Fruit fly (Drosophila melanogaster) whole organism, embryonic: ENCODE results near the gene sif.

ENCODE experiments used
- Ada2b ChIP-seq: fragments of 200-800 bp; sonication (Bioruptor generic); IDR thresholded peaks from 2 replicates; pipeline ENCODE4 v1.3.6; 2022; ENCODE audit warnings: missing biosample characterization, missing genetic modification characterization
- Aef1 ChIP-seq: fragments of 200-800 bp; sonication (Bioruptor generic); IDR thresholded peaks from 3 replicates; pipeline ENCODE4 v1.3.6; 2022; ENCODE audit warnings: missing biosample characterization, missing genetic modification characterization
- BEAF-32 ChIP-seq: fragments of 200-800 bp; sonication (Bioruptor generic); optimal IDR thresholded peaks from 3 replicates; lab custom pipeline; 2017; ENCODE audit warnings: missing biosample characterization, missing genetic modification characterization, mild to moderate bottlenecking, moderate library complexity, missing genetic modification reagents
- CG12299 ChIP-seq: fragments of 200-800 bp; sonication (Bioruptor generic); optimal IDR thresholded peaks from 2 replicates; lab custom pipeline; 2018; ENCODE audit warnings: missing biosample characterization, mild to moderate bottlenecking, missing genetic modification characterization
- CG13123 ChIP-seq: fragments of 200-800 bp; sonication (Bioruptor generic); optimal IDR thresholded peaks from 2 replicates; lab custom pipeline; 2016; ENCODE audit warnings: missing biosample characterization, missing genetic modification characterization
- CG14965 ChIP-seq: fragments of 200-800 bp; sonication (Bioruptor generic); optimal IDR thresholded peaks from 2 replicates; lab custom pipeline; 2016; ENCODE audit warnings: missing biosample characterization, missing genetic modification characterization, borderline replicate concordance
- CG15514 ChIP-seq: fragments of 200-800 bp; sonication (Bioruptor generic); optimal IDR thresholded peaks from 3 replicates; lab custom pipeline; 2017; ENCODE audit warnings: missing biosample characterization, missing genetic modification characterization, mild to moderate bottlenecking, moderate library complexity, missing genetic modification reagents
- CG1602 ChIP-seq: fragments of 200-800 bp; sonication (Bioruptor generic); optimal IDR thresholded peaks from 3 replicates; lab custom pipeline; 2016; ENCODE audit warnings: missing biosample characterization, missing genetic modification characterization
- CG16815 ChIP-seq: fragments of 200-800 bp; sonication (Bioruptor generic); optimal IDR thresholded peaks from 3 replicates; lab custom pipeline; 2017; ENCODE audit warnings: missing biosample characterization, mild to moderate bottlenecking, missing genetic modification characterization
- CG2129 ChIP-seq: fragments of 200-800 bp; sonication (Bioruptor generic); IDR thresholded peaks from 2 replicates; pipeline ENCODE4 v1.3.6; 2022; ENCODE audit warnings: missing biosample characterization, missing genetic modification characterization; ENCODE audit not compliant: partially characterized antibody
- CG3065 ChIP-seq: fragments of 200-800 bp; sonication (Bioruptor generic); optimal IDR thresholded peaks from 2 replicates; lab custom pipeline; 2016; ENCODE audit warnings: missing biosample characterization, missing genetic modification characterization
- CG31441 ChIP-seq: fragments of 200-800 bp; sonication (Bioruptor generic); IDR thresholded peaks from 2 replicates; pipeline ENCODE4 v1.3.6; 2022; ENCODE audit warnings: missing biosample characterization, missing genetic modification characterization
- CG4404 ChIP-seq: fragments of 200-800 bp; sonication (Bioruptor generic); IDR thresholded peaks from 2 replicates; pipeline ENCODE4 v1.3.6; 2022; ENCODE audit warnings: missing biosample characterization, missing genetic modification characterization
- CG6683 ChIP-seq: fragments of 200-800 bp; sonication (Bioruptor generic); optimal IDR thresholded peaks from 2 replicates; lab custom pipeline; 2017; ENCODE audit warnings: missing biosample characterization, mild to moderate bottlenecking, missing genetic modification characterization, missing genetic modification reagents
- CG6854 ChIP-seq: fragments of 200-800 bp; sonication (Bioruptor generic); optimal IDR thresholded peaks from 3 replicates; lab custom pipeline; 2017; ENCODE audit warnings: missing biosample characterization, mild to moderate bottlenecking, missing genetic modification characterization
- CG7839 ChIP-seq: fragments of 200-800 bp; sonication (Bioruptor generic); optimal IDR thresholded peaks from 3 replicates; lab custom pipeline; 2018; ENCODE audit warnings: missing biosample characterization, mild to moderate bottlenecking, missing genetic modification characterization, moderate library complexity
- CG8281 ChIP-seq: fragments of 200-800 bp; sonication (Bioruptor generic); optimal IDR thresholded peaks from 2 replicates; lab custom pipeline; 2018; ENCODE audit warnings: missing biosample characterization, mild to moderate bottlenecking, missing genetic modification characterization, moderate library complexity
- CG8924 ChIP-seq: fragments of 200-800 bp; optimal IDR thresholded peaks from 3 replicates; lab custom pipeline; 2019; ENCODE audit warnings: missing biosample characterization, mild to moderate bottlenecking, missing genetic modification characterization, moderate library complexity
- CkIIα-i1 ChIP-seq: fragments of 200-800 bp; sonication (Bioruptor generic); IDR thresholded peaks from 2 replicates; pipeline ENCODE4 v1.3.6; 2022; ENCODE audit warnings: missing biosample characterization, missing genetic modification characterization
- Dll ChIP-seq: fragments of 200-800 bp; sonication (Bioruptor generic); IDR thresholded peaks from 4 replicates; pipeline ENCODE4 v1.3.6; 2022; ENCODE audit warnings: missing biosample characterization, missing genetic modification characterization; ENCODE audit not compliant: partially characterized antibody
- Drgx ChIP-seq: fragments of 200-800 bp; sonication (Bioruptor generic); IDR thresholded peaks from 2 replicates; pipeline ENCODE4 v1.3.6; 2022; ENCODE audit warnings: missing biosample characterization, missing genetic modification characterization
- Fer1 ChIP-seq: fragments of 200-800 bp; sonication (Bioruptor generic); optimal IDR thresholded peaks from 2 replicates; lab custom pipeline; 2017; ENCODE audit warnings: missing biosample characterization, mild to moderate bottlenecking, missing genetic modification characterization
- HLHmδ ChIP-seq: fragments of 200-800 bp; sonication (Bioruptor generic); optimal IDR thresholded peaks from 2 replicates; lab custom pipeline; 2018; ENCODE audit warnings: missing biosample characterization, mild to moderate bottlenecking, missing genetic modification characterization, moderate library complexity
- Lhr ChIP-seq: fragments of 200-800 bp; sonication (Bioruptor generic); optimal IDR thresholded peaks from 3 replicates; lab custom pipeline; 2017; ENCODE audit warnings: mild to moderate bottlenecking, missing biosample characterization, missing genetic modification reagents, missing genetic modification characterization
- MESR4 ChIP-seq: fragments of 200-800 bp; sonication (Bioruptor generic); optimal IDR thresholded peaks from 2 replicates; lab custom pipeline; 2018; ENCODE audit warnings: missing biosample characterization, mild to moderate bottlenecking, missing genetic modification characterization, moderate library complexity
- NC2α ChIP-seq: fragments of 200-800 bp; sonication (Bioruptor generic); optimal IDR thresholded peaks from 2 replicates; lab custom pipeline; 2016; ENCODE audit warnings: missing biosample characterization, missing genetic modification characterization
- Rx ChIP-seq: fragments of 200-800 bp; sonication (Bioruptor generic); IDR thresholded peaks from 2 replicates; pipeline ENCODE4 v1.3.6; 2022; ENCODE audit warnings: missing biosample characterization, missing genetic modification characterization
- Ssrp ChIP-seq: fragments of 200-800 bp; sonication (Bioruptor generic); optimal IDR thresholded peaks from 2 replicates; lab custom pipeline; 2018; ENCODE audit warnings: missing biosample characterization, mild to moderate bottlenecking, missing genetic modification characterization, moderate library complexity
- chm ChIP-seq: fragments of 200-800 bp; sonication (Bioruptor generic); IDR thresholded peaks from 2 replicates; pipeline ENCODE4 v1.3.6; 2022; ENCODE audit warnings: missing biosample characterization, missing genetic modification characterization
- da ChIP-seq: fragments of 200-800 bp; sonication (Bioruptor generic); optimal IDR thresholded peaks from 2 replicates; lab custom pipeline; 2016; ENCODE audit warnings: missing biosample characterization, missing genetic modification characterization
- danr ChIP-seq: fragments of 200-800 bp; sonication (Bioruptor generic); IDR thresholded peaks from 2 replicates; pipeline ENCODE4 v1.3.6; 2022; ENCODE audit warnings: missing biosample characterization, missing genetic modification characterization
- ems ChIP-seq: fragments of 200-800 bp; sonication (Bioruptor generic); optimal IDR thresholded peaks from 3 replicates; lab custom pipeline; 2016; ENCODE audit warnings: missing biosample characterization, missing genetic modification characterization
- fd102C ChIP-seq: fragments of 200-800 bp; sonication (Bioruptor generic); optimal IDR thresholded peaks from 2 replicates; lab custom pipeline; 2018; ENCODE audit warnings: missing biosample characterization, mild to moderate bottlenecking, missing genetic modification characterization, moderate library complexity
- fd96Cb ChIP-seq: fragments of 200-800 bp; sonication (Bioruptor generic); optimal IDR thresholded peaks from 2 replicates; lab custom pipeline; 2018; ENCODE audit warnings: missing biosample characterization, mild to moderate bottlenecking, missing genetic modification characterization, moderate library complexity
- grau ChIP-seq: fragments of 200-800 bp; optimal IDR thresholded peaks from 3 replicates; lab custom pipeline; 2019; ENCODE audit warnings: missing biosample characterization, mild to moderate bottlenecking, missing genetic modification characterization, moderate library complexity
- ham ChIP-seq: fragments of 200-800 bp; sonication (Bioruptor generic); IDR thresholded peaks from 2 replicates; pipeline ENCODE4 v1.3.6; 2022; ENCODE audit warnings: missing biosample characterization, missing genetic modification characterization
- her ChIP-seq: fragments of 200-800 bp; sonication (Bioruptor generic); optimal IDR thresholded peaks from 2 replicates; lab custom pipeline; 2016; ENCODE audit warnings: missing biosample characterization, missing genetic modification characterization
- ind ChIP-seq: fragments of 200-800 bp; sonication (Bioruptor generic); optimal IDR thresholded peaks from 3 replicates; lab custom pipeline; 2016; ENCODE audit warnings: missing biosample characterization, missing genetic modification characterization
- insv ChIP-seq, 2 experiments: fragments of 200-800 bp; sonication (Bioruptor generic); optimal IDR thresholded peaks; 3 replicates each; lab custom pipeline; 2016 to 2018; ENCODE audit warnings: missing biosample characterization in 2 of 2, missing genetic modification characterization in 2 of 2
- jing ChIP-seq: fragments of 200-800 bp; sonication (Bioruptor generic); optimal IDR thresholded peaks from 2 replicates; lab custom pipeline; 2018; ENCODE audit warnings: missing biosample characterization, mild to moderate bottlenecking, missing genetic modification characterization
- jumu ChIP-seq: fragments of 200-800 bp; sonication (Bioruptor generic); optimal IDR thresholded peaks from 3 replicates; lab custom pipeline; 2016; ENCODE audit warnings: missing biosample characterization, missing genetic modification characterization
- knrl ChIP-seq: fragments of 200-800 bp; sonication (Bioruptor generic); IDR thresholded peaks from 3 replicates; pipeline ENCODE4 v1.3.6; 2022; ENCODE audit warnings: missing biosample characterization, missing genetic modification characterization; ENCODE audit not compliant: partially characterized antibody
- lbe ChIP-seq: fragments of 200-800 bp; sonication (Bioruptor generic); optimal IDR thresholded peaks from 2 replicates; lab custom pipeline; 2016; ENCODE audit warnings: missing biosample characterization, mild to moderate bottlenecking, missing genetic modification characterization
- pzg ChIP-seq: fragments of 200-800 bp; sonication (Bioruptor generic); optimal IDR thresholded peaks from 3 replicates; lab custom pipeline; 2018; ENCODE audit warnings: missing biosample characterization, mild to moderate bottlenecking, missing genetic modification characterization, moderate library complexity
- so ChIP-seq: fragments of 200-800 bp; sonication (Bioruptor generic); IDR thresholded peaks from 3 replicates; pipeline ENCODE4 v1.3.6; 2022; ENCODE audit warnings: missing biosample characterization, missing genetic modification characterization
- vfl ChIP-seq: fragments of 200-800 bp; sonication (Bioruptor generic); optimal IDR thresholded peaks from 2 replicates; lab custom pipeline; 2016; ENCODE audit warnings: missing biosample characterization, missing genetic modification characterization
- vnd ChIP-seq: fragments of 200-800 bp; sonication (Bioruptor generic); IDR thresholded peaks from 3 replicates; pipeline ENCODE4 v1.3.6; 2022; ENCODE audit warnings: missing biosample characterization, missing genetic modification characterization; ENCODE audit not compliant: partially characterized antibody
- z ChIP-seq: fragments of 200-800 bp; sonication (Bioruptor generic); IDR thresholded peaks from 3 replicates; pipeline ENCODE4 v1.3.6; 2022; ENCODE audit warnings: missing biosample characterization, missing genetic modification characterization
- zfh1 ChIP-seq: fragments of 200-800 bp; sonication (Bioruptor generic); IDR thresholded peaks from 3 replicates; pipeline ENCODE4 v1.3.6; 2022; ENCODE audit warnings: missing biosample characterization, missing genetic modification characterization

The sif gene

dm6 chr3L:5764922-5765843 is 107.5 kb downstream of the sif start, which contains the start of gene CG10576 (continued):
- no peak for TF ChIP-seq Ada2b (GFP tag; lab: Robert Waterston, UW)
- no peak for TF ChIP-seq jumu
- no peak for TF ChIP-seq CkIIα-i1 (GFP tag; lab: Robert Waterston, UW)
- TF ChIP-seq chm (GFP tag; lab: Robert Waterston, UW) = no peak
- TF ChIP-seq HLHmδ (GFP tag; lab: Kevin White, UChicago) = peak; percentile 2
- no peak for TF ChIP-seq ham (GFP tag; lab: Robert Waterston, UW)
- TF ChIP-seq CG6683 (GFP tag; lab: Kevin White, UChicago) = no peak
- TF ChIP-seq CG8281 (tag; lab: Kevin White, UChicago) = no peak
- peak; percentile 91 for TF ChIP-seq BEAF-32
- TF ChIP-seq NC2α (GFP tag; lab: Kevin White, UChicago) = no peak
- no peak for TF ChIP-seq z (GFP tag; lab: Robert Waterston, UW)
- TF ChIP-seq Rx = no peak
- TF ChIP-seq ind (GFP tag; lab: Kevin White, UChicago) = no peak
- TF ChIP-seq CG31441 = no peak
- no peak for TF ChIP-seq CG1602 (GFP tag; lab: Kevin White, UChicago)
- TF ChIP-seq CG15514 (GFP tag; lab: Kevin White, UChicago) = no peak
- TF ChIP-seq da (GFP tag; lab: Kevin White, UChicago) = no peak
- no peak for TF ChIP-seq fd102C (GFP tag; lab: Kevin White, UChicago)
- TF ChIP-seq pzg (GFP tag; lab: Kevin White, UChicago) = peak; percentile 84
- TF ChIP-seq Lhr (GFP tag; lab: Kevin White, UChicago) = no peak
- peak in 1 of 2 experiments; percentile 6 for TF ChIP-seq insv (GFP tag; optimal IDR thresholded peaks at IDR 0.05; lab: Kevin White, UChicago)
- no peak for TF ChIP-seq vnd (GFP tag; lab: Robert Waterston, UW)
- TF ChIP-seq zfh1 = no peak
- no peak for TF ChIP-seq CG7839 (tag; lab: Kevin White, UChicago)
- peak; percentile 95 for TF ChIP-seq MESR4 (GFP tag; lab: Kevin White, UChicago)
- peak; percentile 7 for TF ChIP-seq CG6854 (GFP tag; lab: Kevin White, UChicago)
- no peak for TF ChIP-seq Ssrp (tag; lab: Kevin White, UChicago)
- no peak for TF ChIP-seq CG4404 (GFP tag; lab: Robert Waterston, UW)
- no peak for TF ChIP-seq ems (GFP tag; lab: Kevin White, UChicago)
- no peak for TF ChIP-seq CG14965 (GFP tag; lab: Kevin White, UChicago)
- no peak for TF ChIP-seq Drgx (GFP tag; lab: Robert Waterston, UW)
- peak; percentile 79 for TF ChIP-seq knrl
- no peak for TF ChIP-seq danr (GFP tag; lab: Robert Waterston, UW)
- no peak for TF ChIP-seq lbe (GFP tag; lab: Kevin White, UChicago)
- TF ChIP-seq CG13123 (GFP tag; lab: Kevin White, UChicago) = no peak
- TF ChIP-seq Dll (GFP tag; lab: Robert Waterston, UW) = peak; percentile 73
- no peak for TF ChIP-seq CG12299 (tag; lab: Kevin White, UChicago)
- TF ChIP-seq vfl (GFP tag; lab: Kevin White, UChicago) = no peak
- TF ChIP-seq so (GFP tag; lab: Robert Waterston, UW) = peak; percentile 42; the same call in 1 of the 3 replicates
- peak; percentile 12 for TF ChIP-seq CG3065
- TF ChIP-seq fd96Cb (tag; lab: Kevin White, UChicago) = no peak
- TF ChIP-seq Aef1 (GFP tag; lab: Robert Waterston, UW) = no peak
- no peak for TF ChIP-seq her (GFP tag; lab: Kevin White, UChicago)
- no peak for TF ChIP-seq CG2129 (GFP tag; lab: Robert Waterston, UW)
- no peak for TF ChIP-seq CG8924 (tag; lab: Kevin White, UChicago)
- TF ChIP-seq jing (GFP tag; lab: Kevin White, UChicago) = no peak
- TF ChIP-seq CG16815 (GFP tag; lab: Kevin White, UChicago) = no peak
- TF ChIP-seq Fer1 (GFP tag; lab: Kevin White, UChicago) = no peak
- no peak for TF ChIP-seq grau (tag; lab: Kevin White, UChicago)
